Worm (Caenorhabditis elegans) whole organism, L4 larva: ENCODE data around the gene Y53C12A.7.

Experiments
- F26F4.8 ChIP-seq: fragments of 200-800 bp; sonication (Bioruptor generic); conservative IDR thresholded peaks from 2 replicates; pipeline ENCODE4 v1.3.6; 2022; ENCODE audit warnings: missing genetic modification characterization, missing compliant biosample characterization
- F37D6.2 ChIP-seq: sonication (generic microtip); optimal IDR thresholded peaks from 2 replicates; lab custom pipeline; 2016; ENCODE audit warnings: mild to moderate bottlenecking, missing genetic modification characterization, missing compliant biosample characterization
- R02D3.7 ChIP-seq: fragments of 150-350 bp; sonication (generic microtip); optimal IDR thresholded peaks from 3 replicates; lab custom pipeline; 2014; ENCODE audit warnings: missing biosample characterization, missing genetic modification characterization
- T20F7.1 ChIP-seq: fragments of 200-800 bp; sonication (Bioruptor generic); optimal IDR thresholded peaks from 2 replicates; lab custom pipeline; 2018; ENCODE audit warnings: mild to moderate bottlenecking, missing genetic modification characterization, missing compliant biosample characterization
- T26A8.4 ChIP-seq: fragments of 200-800 bp; sonication (Bioruptor generic); IDR thresholded peaks from 2 replicates; pipeline ENCODE4 v1.3.6; 2022; ENCODE audit warnings: missing genetic modification characterization, missing compliant biosample characterization
- Y48G9A.11 ChIP-seq: fragments of 200-800 bp; sonication (Bioruptor generic); IDR thresholded peaks from 2 replicates; pipeline ENCODE4 v1.3.6; 2022; ENCODE audit warnings: missing genetic modification reagents, missing genetic modification characterization, missing compliant biosample characterization
- Y5F2A.4 ChIP-seq: fragments of 200-800 bp; sonication (Bioruptor generic); optimal IDR thresholded peaks from 2 replicates; lab custom pipeline; 2018; ENCODE audit warnings: mild to moderate bottlenecking, missing genetic modification characterization, missing compliant biosample characterization
- ZK337.2 ChIP-seq: fragments of 200-800 bp; sonication (Bioruptor generic); IDR thresholded peaks from 2 replicates; pipeline ENCODE4 v1.3.6; 2022; ENCODE audit warnings: missing genetic modification reagents, missing genetic modification characterization, missing compliant biosample characterization
- aly-2 ChIP-seq: sonication (generic microtip); optimal IDR thresholded peaks from 2 replicates; lab custom pipeline; 2018; ENCODE audit warnings: missing biosample characterization, missing genetic modification characterization
- arid-1 ChIP-seq: fragments of 200-800 bp; sonication (Bioruptor generic); conservative IDR thresholded peaks from 2 replicates; pipeline ENCODE4 v1.3.6; 2022; ENCODE audit warnings: missing genetic modification reagents, missing genetic modification characterization, missing compliant biosample characterization
- ces-1 ChIP-seq: fragments of 150-350 bp; sonication (generic microtip); optimal IDR thresholded peaks from 4 replicates; lab custom pipeline; 2014; ENCODE audit warnings: missing biosample characterization, missing genetic modification reagents, missing genetic modification characterization
- cey-2 ChIP-seq: sonication (generic microtip); optimal IDR thresholded peaks from 3 replicates; lab custom pipeline; 2017; ENCODE audit warnings: missing genetic modification characterization, mild to moderate bottlenecking, missing compliant biosample characterization, antibody characterized with exemption, borderline replicate concordance; ENCODE audit not compliant: insufficient read depth
- ctbp-1 ChIP-seq: fragments of 200-800 bp; sonication (Bioruptor generic); IDR thresholded peaks from 2 replicates; pipeline ENCODE4 v1.3.6; 2022; ENCODE audit warnings: missing genetic modification reagents, missing genetic modification characterization, missing compliant biosample characterization
- daf-16 ChIP-seq, 3 experiments: sonication (generic microtip); optimal IDR thresholded peaks; 2 replicates each; lab custom pipeline; 2016 to 2017; ENCODE audit warnings: missing genetic modification characterization in 3 of 3, missing genetic modification reagents in 3 of 3, mild to moderate bottlenecking in 2 of 3, missing compliant biosample characterization in 2 of 3, missing biosample characterization in 1 of 3, moderate library complexity in 1 of 3
- daf-19 ChIP-seq: fragments of 200-800 bp; sonication (Bioruptor generic); conservative IDR thresholded peaks from 2 replicates; pipeline ENCODE4 v1.3.6; 2022; ENCODE audit warnings: missing genetic modification characterization, missing compliant biosample characterization
- dmd-6 ChIP-seq: fragments of 200-800 bp; sonication (Bioruptor generic); IDR thresholded peaks from 2 replicates; pipeline ENCODE4 v1.3.6; 2022; ENCODE audit warnings: missing genetic modification reagents, missing genetic modification characterization, missing compliant biosample characterization
- dpl-1 ChIP-seq: fragments of 150-350 bp; optimal IDR thresholded peaks from 2 replicates; lab custom pipeline; 2014; ENCODE audit warnings: missing biosample characterization, missing genetic modification reagents, missing genetic modification characterization
- egl-27 ChIP-seq: sonication (generic microtip); optimal IDR thresholded peaks from 3 replicates; lab custom pipeline; 2017; ENCODE audit warnings: missing biosample characterization, missing genetic modification reagents, missing genetic modification characterization
- egl-43 ChIP-seq: fragments of 200-800 bp; sonication (Bioruptor generic); IDR thresholded peaks from 2 replicates; pipeline ENCODE4 v1.3.6; 2022; ENCODE audit warnings: missing genetic modification reagents, missing genetic modification characterization, missing compliant biosample characterization
- gei-8 ChIP-seq: fragments of 200-800 bp; sonication (Bioruptor generic); optimal IDR thresholded peaks from 2 replicates; lab custom pipeline; 2018; ENCODE audit warnings: mild to moderate bottlenecking, missing genetic modification characterization, missing compliant biosample characterization
- lin-1 ChIP-seq: fragments of 200-800 bp; sonication (Bioruptor generic); IDR thresholded peaks from 2 replicates; pipeline ENCODE4 v1.3.6; 2022; ENCODE audit warnings: missing genetic modification reagents, missing genetic modification characterization, missing compliant biosample characterization
- madf-5 ChIP-seq, 2 experiments: fragments of 200-800 bp; sonication (Bioruptor generic); IDR thresholded peaks; 2 replicates each; pipeline ENCODE4 v1.3.6; 2022; ENCODE audit warnings: missing compliant biosample characterization in 2 of 2, missing genetic modification characterization in 2 of 2
- mdt-29 ChIP-seq: fragments of 200-800 bp; sonication (Bioruptor generic); IDR thresholded peaks from 2 replicates; pipeline ENCODE4 v1.3.6; 2022; ENCODE audit warnings: missing genetic modification reagents, missing genetic modification characterization, missing compliant biosample characterization
- nhr-102 ChIP-seq: sonication (generic microtip); optimal IDR thresholded peaks from 2 replicates; lab custom pipeline; 2016; ENCODE audit warnings: mild to moderate bottlenecking, missing genetic modification characterization, moderate library complexity, missing compliant biosample characterization
- nhr-11 ChIP-seq: fragments of 150-350 bp; optimal IDR thresholded peaks from 2 replicates; lab custom pipeline; 2014; ENCODE audit warnings: missing biosample characterization, missing genetic modification characterization
- nhr-111 ChIP-seq: fragments of 200-800 bp; sonication (Bioruptor generic); optimal IDR thresholded peaks from 2 replicates; lab custom pipeline; 2018; ENCODE audit warnings: mild to moderate bottlenecking, missing genetic modification characterization, missing compliant biosample characterization
- nhr-25 ChIP-seq: sonication (generic microtip); optimal IDR thresholded peaks from 2 replicates; lab custom pipeline; 2017; ENCODE audit warnings: missing genetic modification characterization, mild to moderate bottlenecking, missing compliant biosample characterization, antibody characterized with exemption, moderate library complexity, borderline replicate concordance; ENCODE audit not compliant: insufficient read depth
- nhr-28 ChIP-seq: fragments of 150-350 bp; optimal IDR thresholded peaks from 2 replicates; lab custom pipeline; 2014; ENCODE audit warnings: missing biosample characterization, missing genetic modification characterization
- nhr-42 ChIP-seq: fragments of 200-800 bp; sonication (Bioruptor generic); IDR thresholded peaks from 2 replicates; pipeline ENCODE4 v1.3.6; 2022; ENCODE audit warnings: missing genetic modification characterization, missing compliant biosample characterization
- nhr-6 ChIP-seq: fragments of 150-350 bp; optimal IDR thresholded peaks from 2 replicates; lab custom pipeline; 2014; ENCODE audit warnings: missing biosample characterization, missing genetic modification characterization
- nhr-77 ChIP-seq: fragments of 150-350 bp; optimal IDR thresholded peaks from 2 replicates; lab custom pipeline; 2014; ENCODE audit warnings: missing biosample characterization, missing genetic modification characterization
- php-3 ChIP-seq: fragments of 200-800 bp; sonication (Bioruptor generic); IDR thresholded peaks from 2 replicates; pipeline ENCODE4 v1.3.6; 2022; ENCODE audit warnings: missing genetic modification reagents, missing genetic modification characterization, missing compliant biosample characterization
- skn-1 ChIP-seq: fragments of 150-350 bp; optimal IDR thresholded peaks from 2 replicates; lab custom pipeline; 2014; ENCODE audit warnings: missing biosample characterization, missing genetic modification characterization
- snpc-4 ChIP-seq: fragments of 150-350 bp; optimal IDR thresholded peaks from 2 replicates; lab custom pipeline; 2014; ENCODE audit warnings: missing biosample characterization, missing genetic modification characterization
- tag-97 ChIP-seq: fragments of 200-800 bp; sonication (Bioruptor generic); IDR thresholded peaks from 2 replicates; pipeline ENCODE4 v1.3.6; 2022; ENCODE audit warnings: missing genetic modification characterization, missing compliant biosample characterization
- unc-62 ChIP-seq, 3 experiments: fragments of 150-350 bp in 1 of 3; sonication (generic microtip); optimal IDR thresholded peaks in 2 of 3; peaks in 1 of 3; 1 replicate in 1 of 3; 2 replicates in 2 of 3; lab custom pipeline; 2014 to 2017; ENCODE audit warnings: missing biosample characterization in 3 of 3, missing genetic modification characterization in 3 of 3, missing genetic modification reagents in 3 of 3, missing genotype in 1 of 3
- zag-1 ChIP-seq: fragments of 150-350 bp; optimal IDR thresholded peaks from 2 replicates; lab custom pipeline; 2014; ENCODE audit warnings: missing biosample characterization, missing genetic modification characterization
- zfp-2 ChIP-seq: sonication (generic microtip); optimal IDR thresholded peaks from 2 replicates; lab custom pipeline; 2016; ENCODE audit warnings: mild to moderate bottlenecking, missing genetic modification characterization, missing compliant biosample characterization
- ztf-7 ChIP-seq: fragments of 150-350 bp; optimal IDR thresholded peaks from 2 replicates; lab custom pipeline; 2014; ENCODE audit warnings: missing biosample characterization, missing genetic modification characterization

Gene Y53C12A.7

ce11 chrII:9668959-9669358, 31.4 kb upstream of the Y53C12A.7 start, which contains the start of gene taf-8 (continued):
- TF ChIP-seq Y48G9A.11 (GFP tag; lab: Robert Waterston, UW), result peak; percentile 98
- no peak for TF ChIP-seq aly-2 (tag; lab: Kevin White, UChicago)
- peak; percentile 68 for TF ChIP-seq R02D3.7 (tag; lab: Kevin White, UChicago)
- TF ChIP-seq egl-27 (tag; lab: Kevin White, UChicago), result no peak
- TF ChIP-seq ces-1 (GFP tag; lab: Kevin White, UChicago), result no peak
- TF ChIP-seq arid-1 (GFP tag; lab: Robert Waterston, UW), result no peak
- TF ChIP-seq daf-16 (GFP tag; optimal IDR thresholded peaks at IDR 0.05; lab: Kevin White, UChicago), result no peak
- peak; percentile 42 for TF ChIP-seq daf-16 (tag; optimal IDR thresholded peaks at IDR 0.05; lab: Kevin White, UChicago)
- peak; percentile 97 for TF ChIP-seq T20F7.1 (GFP tag; lab: Kevin White, UChicago)
- TF ChIP-seq ZK337.2 (GFP tag; lab: Robert Waterston, UW), result no peak
- TF ChIP-seq nhr-25 (tag; lab: Kevin White, UChicago), result no peak
- no peak for TF ChIP-seq ctbp-1 (GFP tag; lab: Robert Waterston, UW)
- TF ChIP-seq unc-62 (GFP tag; optimal IDR thresholded peaks at IDR 0.05 in 1 of 2; lab: Kevin White, UChicago), result peak in 1 of 2 experiments; percentile 59
- no peak for TF ChIP-seq unc-62 (tag; optimal IDR thresholded peaks at IDR 0.05; lab: Kevin White, UChicago)
- no peak for TF ChIP-seq ztf-7 (tag; lab: Kevin White, UChicago)
- TF ChIP-seq nhr-6, result no peak
- TF ChIP-seq nhr-42 (GFP tag; lab: Robert Waterston, UW), result no peak
- TF ChIP-seq lin-1, result no peak
- TF ChIP-seq egl-43 (GFP tag; lab: Robert Waterston, UW), result no peak
- no peak for TF ChIP-seq cey-2 (tag; lab: Kevin White, UChicago)
- no peak for TF ChIP-seq Y5F2A.4 (GFP tag; lab: Kevin White, UChicago)
- peak; percentile 21 for TF ChIP-seq nhr-11 (tag; lab: Kevin White, UChicago)
- TF ChIP-seq nhr-77 (tag; lab: Kevin White, UChicago), result no peak
- TF ChIP-seq gei-8 (GFP tag; lab: Kevin White, UChicago), result no peak
- no peak for TF ChIP-seq zfp-2 (tag; lab: Kevin White, UChicago)
- no peak for TF ChIP-seq nhr-102 (tag; lab: Kevin White, UChicago)
- peak; percentile 66 for TF ChIP-seq dpl-1 (GFP tag; lab: Kevin White, UChicago)
- TF ChIP-seq madf-5 (GFP tag; IDR thresholded peaks at IDR 0.05; lab: Robert Waterston, UW), result no peak
- TF ChIP-seq nhr-111, result no peak

DNA sequence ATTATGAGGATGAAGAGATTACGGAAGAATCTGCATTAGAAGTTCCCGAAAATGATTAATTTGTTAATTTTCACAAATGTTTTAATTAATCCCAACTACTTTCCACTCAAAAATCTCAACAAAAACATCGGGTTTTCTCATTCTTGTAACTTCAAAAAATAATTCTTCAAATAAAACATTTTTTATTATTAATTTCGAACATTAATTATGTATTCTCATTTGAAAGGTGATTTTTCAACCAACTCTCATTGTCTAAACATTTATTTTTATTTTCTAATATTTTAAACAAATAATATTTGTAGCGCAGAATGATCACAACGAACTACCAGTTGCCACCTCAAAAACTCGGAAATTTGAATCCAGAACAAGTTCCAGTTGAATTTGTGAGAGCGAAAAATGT, 29.0 kb upstream of the Y53C12A.7 start, which contains the start of gene ZK1320.7:
Gene ZK1320.7 (plus strand): TSS at position 301 of the 400 bp plus-strand sequence.
- no peak for TF ChIP-seq nhr-28 (tag; lab: Kevin White, UChicago)
- no peak for TF ChIP-seq zag-1
- TF ChIP-seq Y48G9A.11 (GFP tag; lab: Robert Waterston, UW), result no peak
- TF ChIP-seq tag-97 (GFP tag; lab: Robert Waterston, UW), result no peak
- TF ChIP-seq daf-19 (GFP tag; lab: Robert Waterston, UW), result no peak
- TF ChIP-seq snpc-4 (tag; lab: Kevin White, UChicago), result no peak
- TF ChIP-seq T26A8.4 (GFP tag; lab: Robert Waterston, UW), result no peak
- TF ChIP-seq skn-1 (tag; lab: Kevin White, UChicago), result no peak
- no peak for TF ChIP-seq F26F4.8 (GFP tag; lab: Robert Waterston, UW)
- no peak for TF ChIP-seq mdt-29 (GFP tag; lab: Robert Waterston, UW)
- no peak for TF ChIP-seq php-3 (GFP tag; lab: Robert Waterston, UW)
- TF ChIP-seq dmd-6 (GFP tag; lab: Robert Waterston, UW), result no peak
- TF ChIP-seq F37D6.2 (tag; lab: Kevin White, UChicago), result no peak
- TF ChIP-seq, all 104 proteins: peak for 0
